Fruit fly (Drosophila melanogaster) whole organism, adult: Measurements from ENCODE around the gene Rbp4.

Source experiments
- CG12768 ChIP-seq: fragments of 200-800 bp; sonication (Bioruptor generic); optimal IDR thresholded peaks from 2 replicates; lab custom pipeline; 2017; ENCODE audit warnings: missing biosample characterization, missing genetic modification characterization, mild to moderate bottlenecking, moderate library complexity, missing genetic modification reagents
- Clk ChIP-seq: fragments of 200-800 bp; sonication (Bioruptor generic); optimal IDR thresholded peaks from 2 replicates; lab custom pipeline; 2017; ENCODE audit warnings: missing biosample characterization, missing genetic modification characterization

DNA sequence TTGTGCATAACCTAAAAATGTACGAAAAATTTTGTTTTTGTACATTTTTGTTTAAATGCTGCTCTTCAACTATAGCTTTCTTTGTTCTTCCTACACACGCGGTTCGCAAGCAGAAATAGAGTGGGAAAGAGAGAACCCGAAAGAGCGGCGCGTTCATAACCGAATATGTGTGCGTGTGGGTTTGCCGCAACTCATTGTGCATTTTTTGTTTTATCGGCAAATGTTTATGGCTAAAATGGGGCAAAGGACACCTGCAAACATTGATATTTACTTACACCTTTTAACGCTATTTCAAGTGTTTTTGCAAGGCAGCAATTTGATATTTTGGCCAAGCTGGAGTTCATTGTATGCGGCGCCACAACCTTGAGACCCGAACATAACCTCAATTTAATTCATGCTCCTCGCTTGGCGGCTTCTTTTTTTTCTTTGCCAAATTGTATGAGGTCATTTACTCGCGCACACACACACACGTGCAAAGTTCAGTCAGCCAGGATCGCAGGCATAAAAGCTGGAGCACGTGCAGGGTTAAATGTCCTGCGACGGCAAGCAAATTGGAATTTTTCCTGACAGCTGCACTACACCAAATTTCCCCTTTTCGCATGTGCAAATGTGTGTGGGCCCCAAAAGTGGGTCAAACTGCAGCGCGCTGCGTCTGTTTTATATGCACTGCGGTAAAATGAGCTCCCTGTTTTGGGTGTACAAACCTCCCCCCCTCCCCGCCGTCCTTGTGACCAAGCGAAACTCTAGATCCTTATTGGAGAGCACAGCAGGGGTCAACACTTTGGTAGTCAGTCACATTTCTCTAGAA, 8.3 kb downstream of the Rbp4 start:
- TF ChIP-seq Clk (no peak), CG12768 (GFP tag; lab: Kevin White, UChicago) (no peak)
